Worm (Caenorhabditis elegans) whole organism, L2 larva: ENCODE results near the gene Y37D8A.2.

Experiments used
- ceh-82 ChIP-seq: fragments of 150-350 bp; optimal IDR thresholded peaks from 2 replicates; lab custom pipeline; 2014; ENCODE audit warnings: missing biosample characterization, missing genetic modification characterization
- elt-3 ChIP-seq: sonication (generic microtip); optimal IDR thresholded peaks from 2 replicates; lab custom pipeline; 2017; ENCODE audit warnings: missing biosample characterization, missing genetic modification characterization
- lin-13 ChIP-seq: fragments of 150-350 bp; optimal IDR thresholded peaks from 2 replicates; lab custom pipeline; 2014; ENCODE audit warnings: missing biosample characterization, missing genetic modification reagents, missing genetic modification characterization
- lin-39 ChIP-seq: fragments of 150-350 bp; optimal IDR thresholded peaks from 2 replicates; lab custom pipeline; 2014; ENCODE audit warnings: missing biosample characterization, missing genetic modification reagents, missing genetic modification characterization
- nhr-11 ChIP-seq: fragments of 150-350 bp; optimal IDR thresholded peaks from 2 replicates; lab custom pipeline; 2014; ENCODE audit warnings: missing biosample characterization, missing genetic modification characterization
- nhr-129 ChIP-seq: fragments of 150-350 bp; optimal IDR thresholded peaks from 2 replicates; lab custom pipeline; 2014; ENCODE audit warnings: missing biosample characterization, missing genetic modification characterization
- nhr-77 ChIP-seq: fragments of 150-350 bp; optimal IDR thresholded peaks from 2 replicates; lab custom pipeline; 2014; ENCODE audit warnings: missing biosample characterization, missing genetic modification characterization
- sem-4 ChIP-seq: fragments of 150-350 bp; optimal IDR thresholded peaks from 2 replicates; lab custom pipeline; 2014; ENCODE audit warnings: missing biosample characterization, missing genetic modification reagents, missing genetic modification characterization
- unc-55 ChIP-seq: fragments of 150-350 bp; sonication (generic microtip); optimal IDR thresholded peaks from 3 replicates; lab custom pipeline; 2014; ENCODE audit warnings: missing biosample characterization, missing genetic modification reagents, missing genetic modification characterization
- unc-62 ChIP-seq: fragments of 150-350 bp; optimal IDR thresholded peaks from 2 replicates; lab custom pipeline; 2014; ENCODE audit warnings: missing biosample characterization, missing genetic modification reagents, missing genetic modification characterization
- ztf-4 ChIP-seq: fragments of 150-350 bp; optimal IDR thresholded peaks from 2 replicates; lab custom pipeline; 2014; ENCODE audit warnings: missing biosample characterization, missing genetic modification characterization

DNA sequence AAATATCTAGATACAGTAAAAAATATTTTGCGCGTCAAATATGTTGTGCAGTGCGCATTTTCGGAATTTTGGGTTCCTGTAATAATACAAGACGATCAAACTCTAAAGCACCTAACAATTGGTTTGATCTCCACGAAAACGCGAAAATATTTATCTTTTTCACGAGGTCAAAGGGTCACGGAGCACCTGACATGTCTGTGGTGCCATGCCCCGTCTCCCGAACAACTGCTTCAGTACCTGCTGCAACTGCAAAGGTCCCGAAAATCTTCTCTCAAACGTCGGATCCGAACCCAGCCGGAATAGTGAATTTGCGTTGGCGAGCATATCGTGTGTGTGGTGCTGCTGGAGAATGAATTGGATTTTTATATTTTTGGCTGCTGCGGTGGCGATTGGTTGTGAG, at the start of gene Y37D8A.2, which contains the start of gene Y37D8A.25:
- no peak for TF ChIP-seq unc-62 (GFP tag; lab: Kevin White, UChicago)
- TF ChIP-seq sem-4 (tag; lab: Kevin White, UChicago) = no peak
- TF ChIP-seq elt-3 = no peak
- no peak for TF ChIP-seq nhr-77
- no peak for TF ChIP-seq ceh-82
- no peak for TF ChIP-seq unc-55
- TF ChIP-seq nhr-11 (tag; lab: Kevin White, UChicago) = no peak
- TF ChIP-seq nhr-129 (tag; lab: Kevin White, UChicago) = peak; percentile 1
- TF ChIP-seq lin-13 (GFP tag; lab: Kevin White, UChicago) = no peak
- no peak for TF ChIP-seq lin-39 (tag; lab: Kevin White, UChicago)
- TF ChIP-seq ztf-4 = no peak
